Worm (Caenorhabditis elegans) whole organism, L1 larva: ENCODE data around the gene K09E4.1.

Experiments used
- C34B4.2 ChIP-seq: sonication (generic microtip); optimal IDR thresholded peaks from 2 replicates; lab custom pipeline; 2017; ENCODE audit warnings: mild to moderate bottlenecking, missing genetic modification characterization, missing compliant biosample characterization
- F16B12.6 ChIP-seq: fragments of 150-350 bp; optimal IDR thresholded peaks from 2 replicates; lab custom pipeline; 2014; ENCODE audit warnings: missing biosample characterization, missing genetic modification characterization
- Y116A8C.19 ChIP-seq: sonication (generic microtip); optimal IDR thresholded peaks from 2 replicates; lab custom pipeline; 2016; ENCODE audit warnings: missing compliant biosample characterization, missing genetic modification characterization, borderline replicate concordance
- alr-1 ChIP-seq: fragments of 200-800 bp; sonication (Bioruptor generic); optimal IDR thresholded peaks from 2 replicates; lab custom pipeline; 2018; ENCODE audit warnings: borderline replicate concordance, mild to moderate bottlenecking, missing genetic modification characterization, missing compliant biosample characterization
- blmp-1 ChIP-seq: fragments of 150-350 bp; optimal IDR thresholded peaks from 2 replicates; lab custom pipeline; 2014; ENCODE audit warnings: missing biosample characterization, missing genetic modification characterization
- ceh-63 ChIP-seq: fragments of 200-800 bp; sonication (Bioruptor generic); optimal IDR thresholded peaks from 2 replicates; lab custom pipeline; 2018; ENCODE audit warnings: mild to moderate bottlenecking, missing genetic modification characterization, missing compliant biosample characterization
- ceh-82 ChIP-seq, 3 experiments: fragments of 150-350 bp in 1 of 3; sonication (generic microtip) in 2 of 3; optimal IDR thresholded peaks; 2 replicates each; lab custom pipeline; 2014 to 2017; ENCODE audit warnings: missing biosample characterization in 3 of 3, missing genetic modification characterization in 3 of 3
- ceh-88 ChIP-seq: fragments of 200-800 bp; sonication (Bioruptor generic); IDR thresholded peaks from 2 replicates; pipeline ENCODE4 v1.3.6; 2022; ENCODE audit warnings: missing genetic modification characterization, missing compliant biosample characterization
- ces-1 ChIP-seq: fragments of 150-350 bp; optimal IDR thresholded peaks from 2 replicates; lab custom pipeline; 2014; ENCODE audit warnings: missing biosample characterization, missing genetic modification reagents, missing genetic modification characterization
- dpl-1 ChIP-seq, 3 experiments: fragments of 150-350 bp in 2 of 3; sonication (generic microtip) in 1 of 3; optimal IDR thresholded peaks; 2 replicates each; lab custom pipeline; 2014 to 2017; ENCODE audit warnings: missing biosample characterization in 3 of 3, missing genetic modification characterization in 3 of 3, missing genetic modification reagents in 3 of 3
- dsc-1 ChIP-seq: sonication (generic microtip); optimal IDR thresholded peaks from 2 replicates; lab custom pipeline; 2016; ENCODE audit warnings: mild to moderate bottlenecking, missing genetic modification characterization, missing compliant biosample characterization
- efl-1 ChIP-seq, 4 experiments: fragments of 150-350 bp; optimal IDR thresholded peaks in 3 of 4; peaks in 1 of 4; 1 replicate in 1 of 4; 2 replicates in 3 of 4; lab custom pipeline; 2014; ENCODE audit warnings: missing biosample characterization in 2 of 4, missing genetic modification characterization in 2 of 4, missing genetic modification reagents in 2 of 4
- egl-13 ChIP-seq: sonication (generic microtip); optimal IDR thresholded peaks from 2 replicates; lab custom pipeline; 2016; ENCODE audit warnings: missing genotype, missing genetic modification reagents, missing genetic modification characterization, missing compliant biosample characterization
- elt-3 ChIP-seq, 6 experiments: fragments of 150-350 bp in 1 of 6; sonication (generic microtip); optimal IDR thresholded peaks; 2 replicates each; lab custom pipeline; 2017 to 2018; ENCODE audit warnings: missing biosample characterization in 6 of 6, missing genetic modification characterization in 6 of 6, inconsistent platforms in 1 of 6
- fkh-8 ChIP-seq: sonication (generic microtip); optimal IDR thresholded peaks from 2 replicates; lab custom pipeline; 2016; ENCODE audit warnings: mild to moderate bottlenecking, missing genetic modification characterization, missing compliant biosample characterization
- fos-1 ChIP-seq: fragments of 150-350 bp; optimal IDR thresholded peaks from 2 replicates; lab custom pipeline; 2014; ENCODE audit warnings: missing biosample characterization, missing genetic modification characterization
- hlh-17 ChIP-seq: fragments of 200-800 bp; sonication (Bioruptor generic); optimal IDR thresholded peaks from 2 replicates; lab custom pipeline; 2018; ENCODE audit warnings: missing genetic modification characterization, mild to moderate bottlenecking, missing compliant biosample characterization, moderate library complexity, borderline replicate concordance
- hlh-4 ChIP-seq: sonication (generic microtip); optimal IDR thresholded peaks from 2 replicates; lab custom pipeline; 2016; ENCODE audit warnings: mild to moderate bottlenecking, missing genetic modification characterization, missing compliant biosample characterization
- jun-1 ChIP-seq: fragments of 150-350 bp; optimal IDR thresholded peaks from 2 replicates; lab custom pipeline; 2014; ENCODE audit warnings: missing biosample characterization, missing genetic modification reagents, missing genetic modification characterization
- lin-13 ChIP-seq: fragments of 150-350 bp; optimal IDR thresholded peaks from 2 replicates; lab custom pipeline; 2014; ENCODE audit warnings: missing biosample characterization, missing genetic modification reagents, missing genetic modification characterization
- lin-35 ChIP-seq, 2 experiments: fragments of 150-350 bp; optimal IDR thresholded peaks; 2 replicates each; lab custom pipeline; 2014; ENCODE audit warnings: missing biosample characterization in 2 of 2, missing genetic modification characterization in 2 of 2, missing genetic modification reagents in 2 of 2
- lir-3 ChIP-seq: sonication (generic microtip); optimal IDR thresholded peaks from 2 replicates; lab custom pipeline; 2016; ENCODE audit warnings: mild to moderate bottlenecking, missing genetic modification characterization, moderate library complexity, missing compliant biosample characterization; ENCODE audit not compliant: poor library complexity
- mab-9 ChIP-seq: fragments of 200-800 bp; sonication (Bioruptor generic); IDR thresholded peaks from 2 replicates; pipeline ENCODE4 v1.3.6; 2022; ENCODE audit warnings: missing genetic modification reagents, missing genetic modification characterization, missing compliant biosample characterization
- mef-2 ChIP-seq: fragments of 150-350 bp; optimal IDR thresholded peaks from 2 replicates; lab custom pipeline; 2014; ENCODE audit warnings: missing biosample characterization, missing genetic modification characterization
- mep-1 ChIP-seq: fragments of 150-350 bp; optimal IDR thresholded peaks from 2 replicates; lab custom pipeline; 2014; ENCODE audit warnings: missing biosample characterization, missing genetic modification characterization
- nhr-11 ChIP-seq: fragments of 150-350 bp; optimal IDR thresholded peaks from 2 replicates; lab custom pipeline; 2014; ENCODE audit warnings: missing biosample characterization, missing genetic modification characterization
- nhr-12 ChIP-seq: sonication (generic microtip); optimal IDR thresholded peaks from 2 replicates; lab custom pipeline; 2017; ENCODE audit warnings: missing biosample characterization, missing genetic modification characterization
- nhr-28 ChIP-seq: fragments of 150-350 bp; optimal IDR thresholded peaks from 2 replicates; lab custom pipeline; 2014; ENCODE audit warnings: missing biosample characterization, missing genetic modification characterization
- nhr-47 ChIP-seq: sonication (generic microtip); optimal IDR thresholded peaks from 2 replicates; lab custom pipeline; 2016; ENCODE audit warnings: mild to moderate bottlenecking, missing genetic modification characterization, moderate library complexity, missing compliant biosample characterization
- nhr-71 ChIP-seq: sonication (generic microtip); optimal IDR thresholded peaks from 2 replicates; lab custom pipeline; 2016; ENCODE audit warnings: mild to moderate bottlenecking, missing genetic modification characterization, moderate library complexity, missing compliant biosample characterization
- nhr-76 ChIP-seq: sonication (generic microtip); optimal IDR thresholded peaks from 2 replicates; lab custom pipeline; 2017; ENCODE audit warnings: missing biosample characterization, missing genetic modification characterization
- nhr-84 ChIP-seq: sonication (generic microtip); optimal IDR thresholded peaks from 2 replicates; lab custom pipeline; 2017; ENCODE audit warnings: missing biosample characterization, missing genetic modification characterization
- pax-3 ChIP-seq: fragments of 200-800 bp; sonication (Bioruptor generic); optimal IDR thresholded peaks from 2 replicates; lab custom pipeline; 2018; ENCODE audit warnings: mild to moderate bottlenecking, missing genetic modification characterization, moderate library complexity, missing compliant biosample characterization
- pqm-1 ChIP-seq: sonication (generic microtip); optimal IDR thresholded peaks from 3 replicates; lab custom pipeline; 2017; ENCODE audit warnings: missing biosample characterization, missing genetic modification characterization
- skn-1 ChIP-seq: fragments of 150-350 bp; optimal IDR thresholded peaks from 2 replicates; lab custom pipeline; 2014; ENCODE audit warnings: missing biosample characterization, missing genetic modification characterization
- snpc-4 ChIP-seq: fragments of 150-350 bp; optimal IDR thresholded peaks from 2 replicates; lab custom pipeline; 2014; ENCODE audit warnings: missing biosample characterization, missing genetic modification characterization
- snu-23 ChIP-seq: sonication (generic microtip); optimal IDR thresholded peaks from 2 replicates; lab custom pipeline; 2016; ENCODE audit warnings: missing genetic modification characterization, missing compliant biosample characterization
- sptf-1 ChIP-seq: fragments of 150-350 bp; optimal IDR thresholded peaks from 2 replicates; lab custom pipeline; 2014; ENCODE audit warnings: missing biosample characterization, missing genetic modification characterization
- unc-130 ChIP-seq: fragments of 150-350 bp; optimal IDR thresholded peaks from 2 replicates; lab custom pipeline; 2017; ENCODE audit warnings: missing biosample characterization, missing genetic modification characterization, inconsistent platforms
- unc-30 ChIP-seq: sonication (generic microtip); optimal IDR thresholded peaks from 2 replicates; lab custom pipeline; 2017; ENCODE audit warnings: missing biosample characterization, missing genetic modification characterization
- unc-62 ChIP-seq: fragments of 150-350 bp; optimal IDR thresholded peaks from 2 replicates; lab custom pipeline; 2014; ENCODE audit warnings: missing biosample characterization, missing genetic modification reagents, missing genetic modification characterization
- unc-86 ChIP-seq: sonication (generic microtip); optimal IDR thresholded peaks from 2 replicates; lab custom pipeline; 2016; ENCODE audit warnings: missing genetic modification characterization, missing compliant biosample characterization
- zip-4 ChIP-seq: fragments of 200-800 bp; sonication (Bioruptor generic); optimal IDR thresholded peaks from 2 replicates; lab custom pipeline; 2018; ENCODE audit warnings: mild to moderate bottlenecking, missing genetic modification characterization, moderate library complexity, missing compliant biosample characterization
- ztf-11 ChIP-seq, 2 experiments: sonication (generic microtip); optimal IDR thresholded peaks; 2 replicates each; lab custom pipeline; 2016 to 2017; ENCODE audit warnings: missing genetic modification characterization in 2 of 2, missing biosample characterization in 1 of 2, missing compliant biosample characterization in 1 of 2
- ztf-4 ChIP-seq: fragments of 150-350 bp; optimal IDR thresholded peaks from 2 replicates; lab custom pipeline; 2014; ENCODE audit warnings: missing biosample characterization, missing genetic modification characterization

Gene K09E4.1

DNA sequence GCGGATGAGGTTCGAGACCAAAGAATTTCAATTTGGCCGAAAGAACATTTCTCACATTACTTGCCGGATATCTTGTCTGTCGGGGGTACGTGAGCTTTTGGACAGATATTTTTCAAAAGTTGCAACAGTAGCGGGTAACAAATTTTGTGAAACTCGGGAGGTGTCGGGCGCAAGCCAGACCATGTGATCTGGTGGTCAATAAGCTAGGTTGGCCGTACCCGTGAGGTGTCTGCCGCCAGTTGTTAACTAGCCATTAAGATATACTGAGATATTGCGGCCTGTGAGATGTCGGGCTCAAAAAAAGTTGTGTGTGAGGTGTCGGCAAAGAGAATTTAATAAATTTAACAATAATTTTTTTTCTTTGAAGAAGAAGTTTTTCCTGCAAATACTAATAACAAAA, 19.2 kb upstream of the K09E4.1 start:
- TF ChIP-seq skn-1 (tag; lab: Kevin White, UChicago) (no peak), snpc-4 (tag; lab: Kevin White, UChicago) (peak; percentile 70)

- TF ChIP-seq ceh-82 (tag; optimal IDR thresholded peaks at IDR 0.05; lab: Kevin White, UChicago) = no peak
- no peak for TF ChIP-seq efl-1 (optimal IDR thresholded peaks at IDR 0.05; lab: Kevin White, UChicago)
- TF ChIP-seq efl-1 (GFP tag; optimal IDR thresholded peaks at IDR 0.05 in 1 of 2; lab: Kevin White, UChicago) = peak in 1 of 2 experiments; percentile 5
These were observed 15.6 kb upstream of the K09E4.1 start, which contains the start of gene K09E4.4 for ce11 chrII:14122065-14122464. TSS of gene K09E4.4 (minus strand) at chrII:14122165.

- no peak for TF ChIP-seq unc-30 (tag; lab: Kevin White, UChicago)
- TF ChIP-seq nhr-76 = no peak
- TF ChIP-seq mep-1 (tag; lab: Kevin White, UChicago) = no peak
- no peak for TF ChIP-seq sptf-1 (tag; lab: Kevin White, UChicago)
- TF ChIP-seq fos-1 (tag; lab: Kevin White, UChicago) = no peak
- TF ChIP-seq ztf-4 (tag; lab: Kevin White, UChicago) = no peak
- TF ChIP-seq pqm-1 (tag; lab: Kevin White, UChicago) = no peak
- no peak for TF ChIP-seq nhr-47 (tag; lab: Kevin White, UChicago)
- no peak for TF ChIP-seq fkh-8 (tag; lab: Kevin White, UChicago)
- TF ChIP-seq dpl-1 (GFP tag; optimal IDR thresholded peaks at IDR 0.05; lab: Kevin White, UChicago) = no peak
- TF ChIP-seq skn-1 (tag; lab: Kevin White, UChicago) = no peak
- no peak for TF ChIP-seq lir-3 (tag; lab: Kevin White, UChicago)
- no peak for TF ChIP-seq hlh-17 (GFP tag; lab: Kevin White, UChicago)
These were observed 10.8 kb upstream of the K09E4.1 start, which contains the start of gene K09E4.3 for ce11 chrII:14126841-14127240. TSS of gene K09E4.3 (minus strand) at chrII:14126941.

- TF ChIP-seq nhr-12 (tag; lab: Kevin White, UChicago) = no peak
- TF ChIP-seq lin-13 = no peak
- no peak for TF ChIP-seq fos-1 (tag; lab: Kevin White, UChicago)
- TF ChIP-seq dsc-1 = no peak
- no peak for TF ChIP-seq skn-1 (tag; lab: Kevin White, UChicago)
- no peak for TF ChIP-seq ztf-11 (tag; optimal IDR thresholded peaks at IDR 0.05; lab: Kevin White, UChicago)
- TF ChIP-seq F16B12.6 (tag; lab: Kevin White, UChicago) = no peak
- no peak for TF ChIP-seq C34B4.2 (tag; lab: Kevin White, UChicago)
- no peak for TF ChIP-seq alr-1 (tag; lab: Kevin White, UChicago)
- no peak for TF ChIP-seq snpc-4 (tag; lab: Kevin White, UChicago)
- TF ChIP-seq mab-9 (GFP tag; lab: Robert Waterston, UW) = no peak
- TF ChIP-seq nhr-11 (tag; lab: Kevin White, UChicago) = no peak
- TF ChIP-seq elt-3 (tag; optimal IDR thresholded peaks at IDR 0.05; lab: Kevin White, UChicago) = no peak
- no peak for TF ChIP-seq pax-3 (tag; lab: Kevin White, UChicago)
- no peak for TF ChIP-seq nhr-28 (tag; lab: Kevin White, UChicago)
- TF ChIP-seq ceh-88 (GFP tag; lab: Robert Waterston, UW) = no peak
- TF ChIP-seq lin-35 (GFP tag; optimal IDR thresholded peaks at IDR 0.05; lab: Kevin White, UChicago) = no peak
- no peak for TF ChIP-seq Y116A8C.19
- no peak for TF ChIP-seq jun-1 (tag; lab: Kevin White, UChicago)
These were observed 8.4 kb upstream of the K09E4.1 start for ce11 chrII:14129191-14129590.

- TF ChIP-seq hlh-4 (no peak), ces-1 (GFP tag; lab: Kevin White, UChicago) (no peak), mef-2 (tag; lab: Kevin White, UChicago) (no peak), unc-86 (tag; lab: Kevin White, UChicago) (no peak), egl-13 (no peak), ceh-82 (tag; optimal IDR thresholded peaks at IDR 0.05; lab: Kevin White, UChicago) (no peak), dsc-1 (no peak), unc-130 (tag; lab: Kevin White, UChicago) (no peak), blmp-1 (tag; lab: Kevin White, UChicago) (no peak), unc-62 (GFP tag; lab: Kevin White, UChicago) (no peak), ceh-63 (GFP tag; lab: Kevin White, UChicago) (no peak), skn-1 (tag; lab: Kevin White, UChicago) (no peak), zip-4 (no peak), pqm-1 (tag; lab: Kevin White, UChicago) (no peak), snu-23 (GFP tag; lab: Kevin White, UChicago) (no peak), nhr-47 (tag; lab: Kevin White, UChicago) (no peak), nhr-71 (tag; lab: Kevin White, UChicago) (no peak), nhr-84 (tag; lab: Kevin White, UChicago) (no peak)
These were observed 4.9 kb upstream of the K09E4.1 start, which contains the start of gene algn-3 for ce11 chrII:14132733-14133132. TSS of gene algn-3 (minus strand) at chrII:14132833.
